Worm (Caenorhabditis elegans): ENCODE data around the gene fig-1.

DNA sequence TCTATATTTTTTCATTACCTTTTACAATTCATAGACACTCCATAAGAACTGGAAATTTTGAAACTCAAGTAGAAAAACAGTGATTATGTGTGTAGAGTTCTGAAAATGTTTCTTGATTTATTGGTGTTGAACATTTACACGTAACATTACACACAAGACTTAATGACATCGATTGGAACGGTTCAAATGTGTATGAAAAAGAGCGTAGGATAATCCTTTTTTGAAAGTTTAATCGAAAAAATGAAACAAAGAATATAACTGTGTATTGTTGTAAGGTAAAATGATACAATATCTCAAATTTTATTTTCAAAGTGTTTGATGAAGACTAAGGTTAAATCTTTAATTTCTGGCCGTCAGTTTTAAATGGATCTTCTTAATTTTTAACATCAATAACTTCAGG is at the start of gene fig-1:
- TF ChIP-seq T22C8.4 (GFP tag; IDR thresholded peaks at IDR 0.05) (no peak), ztf-29 (GFP tag; IDR thresholded peaks at IDR 0.05) (no peak), tab-1 (GFP tag; IDR thresholded peaks at IDR 0.05) (no peak), ztf-23 (GFP tag; IDR thresholded peaks at IDR 0.05) (no peak), cog-1 (tag; optimal IDR thresholded peaks at IDR 0.05) (no peak), flt-1 (GFP tag; IDR thresholded peaks at IDR 0.05) (no peak)
